Fruit fly (Drosophila melanogaster) whole organism, embryonic: ENCODE measurements around the gene CG12818.
A peak's percentile ranks its signal among the peaks of the same experiment; 100 is the strongest.

Source experiments
- CG10462 ChIP-seq: fragments of 200-800 bp; sonication (Bioruptor generic); optimal IDR thresholded peaks from 2 replicates; lab custom pipeline; 2016; ENCODE audit warnings: missing biosample characterization, missing genetic modification characterization
- CG10543 ChIP-seq: fragments of 200-800 bp; sonication (Bioruptor generic); optimal IDR thresholded peaks from 3 replicates; lab custom pipeline; 2017; ENCODE audit warnings: missing biosample characterization, mild to moderate bottlenecking, missing genetic modification characterization, moderate library complexity
- CG10654 ChIP-seq: fragments of 200-800 bp; sonication (Bioruptor generic); optimal IDR thresholded peaks from 2 replicates; lab custom pipeline; 2016; ENCODE audit warnings: missing biosample characterization, missing genetic modification characterization
- CG11560 ChIP-seq: fragments of 200-800 bp; sonication (Bioruptor generic); IDR thresholded peaks from 3 replicates; pipeline ENCODE4 v1.3.6; 2022; ENCODE audit warnings: missing biosample characterization, missing genetic modification characterization
- CG11723 ChIP-seq: fragments of 200-800 bp; sonication (Bioruptor generic); optimal IDR thresholded peaks from 2 replicates; lab custom pipeline; 2017; ENCODE audit warnings: missing biosample characterization, mild to moderate bottlenecking, missing genetic modification characterization
- CG13775 ChIP-seq: fragments of 200-800 bp; sonication (Bioruptor generic); optimal IDR thresholded peaks from 3 replicates; lab custom pipeline; 2017; ENCODE audit warnings: missing biosample characterization, mild to moderate bottlenecking, missing genetic modification characterization
- CG14965 ChIP-seq: fragments of 200-800 bp; sonication (Bioruptor generic); optimal IDR thresholded peaks from 2 replicates; lab custom pipeline; 2016; ENCODE audit warnings: missing biosample characterization, missing genetic modification characterization, borderline replicate concordance
- CG17328 ChIP-seq: fragments of 200-800 bp; sonication (Bioruptor generic); IDR thresholded peaks from 2 replicates; pipeline ENCODE4 v1.3.6; 2022; ENCODE audit warnings: missing biosample characterization, missing genetic modification characterization
- CG2712 ChIP-seq: fragments of 200-800 bp; optimal IDR thresholded peaks from 3 replicates; lab custom pipeline; 2019; ENCODE audit warnings: missing biosample characterization, mild to moderate bottlenecking, missing genetic modification characterization, moderate library complexity
- CG33213 ChIP-seq: fragments of 200-800 bp; sonication (Bioruptor generic); optimal IDR thresholded peaks from 3 replicates; lab custom pipeline; 2016; ENCODE audit warnings: missing biosample characterization, missing genetic modification characterization
- CG6791 ChIP-seq: fragments of 200-800 bp; sonication (Bioruptor generic); IDR thresholded peaks from 3 replicates; pipeline ENCODE4 v1.3.6; 2022; ENCODE audit warnings: missing biosample characterization, missing genetic modification characterization; ENCODE audit not compliant: partially characterized antibody
- CG7839 ChIP-seq: fragments of 200-800 bp; sonication (Bioruptor generic); optimal IDR thresholded peaks from 3 replicates; lab custom pipeline; 2018; ENCODE audit warnings: missing biosample characterization, mild to moderate bottlenecking, missing genetic modification characterization, moderate library complexity
- CG7963 ChIP-seq: fragments of 200-800 bp; sonication (Bioruptor generic); IDR thresholded peaks from 3 replicates; pipeline ENCODE4 v1.3.6; 2022; ENCODE audit warnings: missing biosample characterization, missing genetic modification characterization; ENCODE audit not compliant: partially characterized antibody
- CG9876 ChIP-seq: fragments of 200-800 bp; sonication (Bioruptor generic); optimal IDR thresholded peaks from 2 replicates; lab custom pipeline; 2016; ENCODE audit warnings: missing biosample characterization, missing genetic modification characterization
- Camta ChIP-seq: fragments of 200-800 bp; sonication (Bioruptor generic); optimal IDR thresholded peaks from 2 replicates; lab custom pipeline; 2016; ENCODE audit warnings: missing biosample characterization, missing genetic modification characterization
- Chrac-16 ChIP-seq: fragments of 200-800 bp; sonication (Bioruptor generic); optimal IDR thresholded peaks from 3 replicates; lab custom pipeline; 2016; ENCODE audit warnings: missing biosample characterization, missing genetic modification characterization
- E2f2 ChIP-seq: fragments of 200-800 bp; sonication (Bioruptor generic); IDR thresholded peaks from 2 replicates; pipeline ENCODE4 v1.3.6; 2022; ENCODE audit warnings: missing biosample characterization, missing genetic modification characterization
- Fer1 ChIP-seq: fragments of 200-800 bp; sonication (Bioruptor generic); optimal IDR thresholded peaks from 2 replicates; lab custom pipeline; 2017; ENCODE audit warnings: missing biosample characterization, mild to moderate bottlenecking, missing genetic modification characterization
- Fer3 ChIP-seq: fragments of 200-800 bp; sonication (Bioruptor generic); optimal IDR thresholded peaks from 2 replicates; lab custom pipeline; 2018; ENCODE audit warnings: missing biosample characterization, mild to moderate bottlenecking, missing genetic modification characterization, moderate library complexity
- H2.0 ChIP-seq: fragments of 200-800 bp; sonication (Bioruptor generic); IDR thresholded peaks from 2 replicates; pipeline ENCODE4 v1.3.6; 2022; ENCODE audit warnings: missing biosample characterization, missing genetic modification characterization
- Hr3 ChIP-seq: fragments of 200-800 bp; sonication (Bioruptor generic); optimal IDR thresholded peaks from 3 replicates; lab custom pipeline; 2016; ENCODE audit warnings: missing biosample characterization, missing genetic modification characterization
- Xbp1 ChIP-seq: fragments of 200-800 bp; sonication (Bioruptor generic); optimal IDR thresholded peaks from 3 replicates; lab custom pipeline; 2016; ENCODE audit warnings: missing biosample characterization, mild to moderate bottlenecking, missing genetic modification characterization
- ab ChIP-seq: fragments of 200-800 bp; sonication (Bioruptor generic); optimal IDR thresholded peaks from 2 replicates; lab custom pipeline; 2016; ENCODE audit warnings: missing biosample characterization, missing genetic modification characterization
- cas ChIP-seq: fragments of 200-800 bp; sonication (Bioruptor generic); IDR thresholded peaks from 2 replicates; pipeline ENCODE4 v1.3.6; 2022; ENCODE audit warnings: missing biosample characterization, missing genetic modification characterization
- chn ChIP-seq: fragments of 200-800 bp; sonication (Bioruptor generic); optimal IDR thresholded peaks from 2 replicates; lab custom pipeline; 2016; ENCODE audit warnings: missing biosample characterization, missing genetic modification characterization
- croc ChIP-seq: fragments of 200-800 bp; sonication (Bioruptor generic); conservative IDR thresholded peaks from 3 replicates; pipeline ENCODE4 v1.3.6; 2022; ENCODE audit warnings: missing biosample characterization, missing genetic modification characterization
- dm ChIP-seq: fragments of 200-800 bp; sonication (Bioruptor generic); optimal IDR thresholded peaks from 3 replicates; lab custom pipeline; 2016; ENCODE audit warnings: missing biosample characterization, missing genetic modification characterization
- dpn ChIP-seq, 2 experiments: fragments of 200-800 bp; sonication (Bioruptor generic); optimal IDR thresholded peaks; 3 replicates each; lab custom pipeline; 2016; ENCODE audit warnings: missing biosample characterization in 2 of 2, missing genetic modification characterization in 2 of 2
- ewg ChIP-seq: fragments of 200-800 bp; sonication (Bioruptor generic); optimal IDR thresholded peaks from 3 replicates; lab custom pipeline; 2017; ENCODE audit warnings: mild to moderate bottlenecking, missing biosample characterization, missing genetic modification reagents, missing genetic modification characterization
- gcm ChIP-seq: fragments of 200-800 bp; sonication (Bioruptor generic); optimal IDR thresholded peaks from 2 replicates; lab custom pipeline; 2019; ENCODE audit warnings: missing biosample characterization, mild to moderate bottlenecking, missing genetic modification characterization, moderate library complexity
- gt ChIP-seq: fragments of 200-800 bp; sonication (Bioruptor generic); IDR thresholded peaks from 2 replicates; pipeline ENCODE4 v1.3.6; 2022; ENCODE audit warnings: missing biosample characterization, missing genetic modification characterization
- inv ChIP-seq: fragments of 200-800 bp; sonication (Bioruptor generic); IDR thresholded peaks from 2 replicates; pipeline ENCODE4 v1.3.6; 2022; ENCODE audit warnings: missing biosample characterization, missing genetic modification characterization; ENCODE audit not compliant: partially characterized antibody
- jigr1 ChIP-seq: fragments of 200-800 bp; sonication (Bioruptor generic); IDR thresholded peaks from 3 replicates; pipeline ENCODE4 v1.3.6; 2022; ENCODE audit warnings: missing biosample characterization, missing genetic modification characterization
- lab ChIP-seq: fragments of 200-800 bp; sonication (Bioruptor generic); optimal IDR thresholded peaks from 3 replicates; lab custom pipeline; 2017; ENCODE audit warnings: missing biosample characterization, missing genetic modification characterization, mild to moderate bottlenecking, moderate library complexity, missing genetic modification reagents
- otp ChIP-seq: fragments of 200-800 bp; sonication (Bioruptor generic); IDR thresholded peaks from 3 replicates; pipeline ENCODE4, ENCODE4 v1.3.6; 2022; ENCODE audit warnings: missing biosample characterization, missing genetic modification characterization
- pho ChIP-seq: fragments of 200-800 bp; sonication (Bioruptor generic); optimal IDR thresholded peaks from 2 replicates; lab custom pipeline; 2016; ENCODE audit warnings: missing biosample characterization, missing genetic modification characterization
- pzg ChIP-seq: fragments of 200-800 bp; sonication (Bioruptor generic); optimal IDR thresholded peaks from 3 replicates; lab custom pipeline; 2018; ENCODE audit warnings: missing biosample characterization, mild to moderate bottlenecking, missing genetic modification characterization, moderate library complexity
- rib ChIP-seq: fragments of 200-800 bp; sonication (Bioruptor generic); IDR thresholded peaks from 2 replicates; pipeline ENCODE4 v1.3.6; 2022; ENCODE audit warnings: missing biosample characterization, missing genetic modification characterization
- row ChIP-seq: fragments of 200-800 bp; sonication (Bioruptor generic); IDR thresholded peaks from 3 replicates; pipeline ENCODE4 v1.3.6; 2022; ENCODE audit warnings: missing biosample characterization, missing genetic modification characterization
- slbo ChIP-seq: fragments of 200-800 bp; sonication (Bioruptor generic); IDR thresholded peaks from 2 replicates; pipeline ENCODE4 v1.3.6; 2022; ENCODE audit warnings: missing biosample characterization, missing genetic modification characterization
- sr ChIP-seq: fragments of 200-800 bp; sonication (Bioruptor generic); IDR thresholded peaks from 3 replicates; pipeline ENCODE4 v1.3.6; 2022; ENCODE audit warnings: missing biosample characterization, missing genetic modification characterization
- wdn ChIP-seq: fragments of 200-800 bp; sonication (Bioruptor generic); IDR thresholded peaks from 2 replicates; pipeline ENCODE4 v1.3.6; 2022; ENCODE audit warnings: missing biosample characterization, missing genetic modification characterization
- wor ChIP-seq: fragments of 200-800 bp; sonication (Bioruptor generic); IDR thresholded peaks from 2 replicates; pipeline ENCODE4 v1.3.6; 2022; ENCODE audit warnings: missing biosample characterization, missing genetic modification characterization

The CG12818 gene

DNA sequence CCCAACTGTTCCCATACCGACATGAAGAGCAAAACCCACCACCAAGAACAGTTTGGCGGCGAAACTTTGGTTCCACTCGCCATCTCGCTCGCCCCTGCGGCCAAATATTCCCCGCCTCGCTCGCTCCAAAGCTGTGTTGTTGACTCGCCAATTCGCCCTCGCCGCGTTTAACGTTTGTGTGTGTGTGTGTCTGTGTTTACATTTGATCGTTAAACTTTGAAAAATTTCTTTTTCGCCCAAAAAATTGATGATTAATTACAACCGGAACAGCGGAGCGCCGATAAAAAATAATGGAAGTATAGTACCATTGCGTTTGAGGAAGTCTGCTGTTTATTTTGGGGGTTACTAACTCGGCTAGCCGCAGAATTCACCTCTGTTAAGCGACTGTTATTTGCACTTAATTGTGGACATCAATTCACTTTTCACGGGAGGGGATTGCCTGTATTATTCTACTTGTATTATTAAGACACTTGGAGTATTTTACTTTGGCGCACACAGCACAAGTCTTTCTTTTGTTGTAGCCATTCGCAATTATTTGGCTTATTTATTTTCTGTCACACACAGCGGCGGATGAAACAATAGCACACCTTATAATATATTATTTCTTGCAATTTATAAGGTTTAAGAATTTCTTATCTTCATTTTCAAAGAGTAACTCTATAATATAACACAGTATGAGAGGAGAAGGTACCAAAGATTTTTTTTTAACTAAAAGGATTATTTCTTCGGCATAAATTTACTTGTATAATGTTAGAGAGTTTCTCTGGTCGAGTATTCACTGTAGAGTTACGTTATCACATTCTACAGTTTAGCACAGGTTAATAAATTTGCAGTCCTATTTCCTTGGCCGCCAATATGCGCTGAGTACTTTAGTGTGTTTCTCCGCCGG lies 19.6 kb downstream of the CG12818 start (continued):
- TF ChIP-seq Chrac-16 (GFP tag; lab: Kevin White, UChicago) (peak; percentile 73), sr (GFP tag; lab: Robert Waterston, UW) (no peak), CG10654 (GFP tag; lab: Kevin White, UChicago) (peak; percentile 44), croc (peak; percentile 32; the same call in 1 of the 3 replicates), CG7839 (tag; lab: Kevin White, UChicago) (peak; percentile 91), slbo (GFP tag; lab: Robert Waterston, UW) (no peak), wdn (GFP tag; lab: Robert Waterston, UW) (no peak), H2.0 (GFP tag; lab: Robert Waterston, UW) (no peak), gcm (GFP tag; lab: Kevin White, UChicago) (peak; percentile 52), CG33213 (GFP tag; lab: Kevin White, UChicago) (peak; percentile 34), CG9876 (peak; percentile 36), Camta (GFP tag; lab: Kevin White, UChicago) (peak; percentile 8), CG17328 (no peak), chn (GFP tag; lab: Kevin White, UChicago) (peak; percentile 19), inv (GFP tag; lab: Robert Waterston, UW) (no peak), CG7963 (no peak), Fer1 (GFP tag; lab: Kevin White, UChicago) (peak; percentile 84), CG11560 (no peak), cas (GFP tag; lab: Robert Waterston, UW) (no peak), dm (GFP tag; lab: Kevin White, UChicago) (peak; percentile 42), jigr1 (GFP tag; lab: Robert Waterston, UW) (no peak), wor (GFP tag; lab: Robert Waterston, UW) (no peak), CG14965 (GFP tag; lab: Kevin White, UChicago) (no peak), Fer3 (tag; lab: Kevin White, UChicago) (peak; percentile 83), ewg (GFP tag; lab: Kevin White, UChicago) (peak; percentile 40), lab (GFP tag; lab: Kevin White, UChicago) (peak; percentile 91), otp (GFP tag; lab: Robert Waterston, UW) (no peak), CG11723 (GFP tag; lab: Kevin White, UChicago) (peak; percentile 51), rib (GFP tag; lab: Robert Waterston, UW) (no peak), CG10543 (GFP tag; lab: Kevin White, UChicago) (peak; percentile 78), CG2712 (peak; percentile 82), E2f2 (GFP tag; lab: Robert Waterston, UW) (no peak), pho (peak; percentile 88), Hr3 (GFP tag; lab: Kevin White, UChicago) (peak; percentile 75), ab (GFP tag; lab: Kevin White, UChicago) (no peak), row (GFP tag; lab: Robert Waterston, UW) (no peak), pzg (GFP tag; lab: Kevin White, UChicago) (peak; percentile 41), CG6791 (GFP tag; lab: Robert Waterston, UW) (no peak), gt (GFP tag; lab: Robert Waterston, UW) (no peak), dpn (GFP tag; optimal IDR thresholded peaks at IDR 0.05; lab: Kevin White, UChicago) (peak; percentile 72 to 78), CG13775 (GFP tag; lab: Kevin White, UChicago) (peak; percentile 89), CG10462 (GFP tag; lab: Kevin White, UChicago) (peak; percentile 43), Xbp1 (GFP tag; lab: Kevin White, UChicago) (peak; percentile 80)
- TF ChIP-seq, all 482 proteins: peak for 275
